Fruit fly (Drosophila melanogaster) whole organism, embryonic: Measurements from ENCODE around the gene ND-24.

Source experiments
- B-H2 ChIP-seq: fragments of 200-800 bp; sonication (Bioruptor generic); optimal IDR thresholded peaks from 2 replicates; lab custom pipeline; 2018; ENCODE audit warnings: missing biosample characterization, mild to moderate bottlenecking, missing genetic modification characterization
- CG1233 ChIP-seq: fragments of 200-800 bp; sonication (Bioruptor generic); optimal IDR thresholded peaks from 4 replicates; lab custom pipeline; 2018; ENCODE audit warnings: missing biosample characterization, mild to moderate bottlenecking, missing genetic modification characterization
- CG12942 ChIP-seq: fragments of 200-800 bp; sonication (Bioruptor generic); optimal IDR thresholded peaks from 3 replicates; lab custom pipeline; 2016; ENCODE audit warnings: missing biosample characterization, missing genetic modification characterization
- CG13287 ChIP-seq: fragments of 200-800 bp; sonication (Bioruptor generic); IDR thresholded peaks from 2 replicates; pipeline ENCODE4 v1.3.6; 2022; ENCODE audit warnings: missing biosample characterization, missing genetic modification characterization; ENCODE audit not compliant: partially characterized antibody
- CG14050 ChIP-seq: fragments of 200-800 bp; sonication (Bioruptor generic); IDR thresholded peaks from 3 replicates; pipeline ENCODE4 v1.3.6; 2022; ENCODE audit warnings: missing biosample characterization, missing genetic modification characterization
- CG14441 ChIP-seq: fragments of 200-800 bp; sonication (Bioruptor generic); IDR thresholded peaks from 2 replicates; pipeline ENCODE4 v1.3.6; 2022; ENCODE audit warnings: missing biosample characterization, missing genetic modification characterization
- CG14710 ChIP-seq: fragments of 200-800 bp; sonication (Bioruptor generic); optimal IDR thresholded peaks from 3 replicates; lab custom pipeline; 2019; ENCODE audit warnings: missing biosample characterization, mild to moderate bottlenecking, missing genetic modification characterization, moderate library complexity
- CG15011 ChIP-seq: fragments of 200-800 bp; sonication (Bioruptor generic); optimal IDR thresholded peaks from 3 replicates; lab custom pipeline; 2018; ENCODE audit warnings: missing biosample characterization, mild to moderate bottlenecking, missing genetic modification characterization
- CG1647 ChIP-seq: fragments of 200-800 bp; sonication (Bioruptor generic); optimal IDR thresholded peaks from 3 replicates; lab custom pipeline; 2016; ENCODE audit warnings: missing biosample characterization, missing genetic modification characterization
- CG16779 ChIP-seq: fragments of 200-800 bp; sonication (Bioruptor generic); IDR thresholded peaks from 2 replicates; pipeline ENCODE4 v1.3.6; 2022; ENCODE audit warnings: missing biosample characterization, missing genetic modification characterization
- CG17359 ChIP-seq: fragments of 200-800 bp; sonication (Bioruptor generic); optimal IDR thresholded peaks from 3 replicates; lab custom pipeline; 2018; ENCODE audit warnings: missing biosample characterization, mild to moderate bottlenecking, missing genetic modification characterization, moderate library complexity
- CG2199 ChIP-seq: fragments of 200-800 bp; sonication (Bioruptor generic); IDR thresholded peaks from 3 replicates; pipeline ENCODE4 v1.3.6; 2022; ENCODE audit warnings: missing biosample characterization, missing genetic modification characterization
- CG2712 ChIP-seq: fragments of 200-800 bp; optimal IDR thresholded peaks from 3 replicates; lab custom pipeline; 2019; ENCODE audit warnings: missing biosample characterization, mild to moderate bottlenecking, missing genetic modification characterization, moderate library complexity
- CG4424 ChIP-seq: fragments of 200-800 bp; sonication (Bioruptor generic); optimal IDR thresholded peaks from 3 replicates; lab custom pipeline; 2016; ENCODE audit warnings: missing biosample characterization, missing genetic modification characterization
- CG4617 ChIP-seq: fragments of 200-800 bp; sonication (Bioruptor generic); optimal IDR thresholded peaks from 3 replicates; lab custom pipeline; 2016; ENCODE audit warnings: missing biosample characterization, missing genetic modification characterization, borderline replicate concordance
- CG6272 ChIP-seq: fragments of 200-800 bp; sonication (Bioruptor generic); IDR thresholded peaks from 2 replicates; pipeline ENCODE4 v1.3.6; 2022; ENCODE audit warnings: missing biosample characterization, missing genetic modification characterization
- CG7745 ChIP-seq: fragments of 200-800 bp; sonication (Bioruptor generic); optimal IDR thresholded peaks from 2 replicates; lab custom pipeline; 2018; ENCODE audit warnings: missing biosample characterization, mild to moderate bottlenecking, missing genetic modification characterization, moderate library complexity
- CG7928 ChIP-seq: fragments of 200-800 bp; sonication (Bioruptor generic); optimal IDR thresholded peaks from 2 replicates; lab custom pipeline; 2017; ENCODE audit warnings: missing biosample characterization, mild to moderate bottlenecking, missing genetic modification characterization
- CG8281 ChIP-seq: fragments of 200-800 bp; sonication (Bioruptor generic); optimal IDR thresholded peaks from 2 replicates; lab custom pipeline; 2018; ENCODE audit warnings: missing biosample characterization, mild to moderate bottlenecking, missing genetic modification characterization, moderate library complexity
- Dip3 ChIP-seq: fragments of 200-800 bp; sonication (Bioruptor generic); optimal IDR thresholded peaks from 3 replicates; lab custom pipeline; 2016; ENCODE audit warnings: missing biosample characterization, missing genetic modification characterization
- Doc3 ChIP-seq: fragments of 200-800 bp; sonication (Bioruptor generic); IDR thresholded peaks from 3 replicates; pipeline ENCODE4 v1.3.6; 2022; ENCODE audit warnings: missing biosample characterization, missing genetic modification characterization; ENCODE audit not compliant: partially characterized antibody
- Dref ChIP-seq: fragments of 200-800 bp; sonication (Bioruptor generic); IDR thresholded peaks from 2 replicates; pipeline ENCODE4 v1.3.6; 2022; ENCODE audit warnings: missing biosample characterization, missing genetic modification characterization
- H15 ChIP-seq: fragments of 200-800 bp; sonication (Bioruptor generic); IDR thresholded peaks from 3 replicates; pipeline ENCODE4 v1.3.6; 2022; ENCODE audit warnings: missing biosample characterization, missing genetic modification characterization
- HmgD ChIP-seq: fragments of 200-800 bp; sonication (Bioruptor generic); optimal IDR thresholded peaks from 3 replicates; lab custom pipeline; 2016; ENCODE audit warnings: missing biosample characterization, missing genetic modification characterization
- Hr51 ChIP-seq, 2 experiments: fragments of 200-800 bp; sonication (Bioruptor generic); optimal IDR thresholded peaks; 2 replicates in 1 of 2; 3 replicates in 1 of 2; lab custom pipeline; 2016 to 2018; ENCODE audit warnings: missing biosample characterization in 2 of 2, missing genetic modification characterization in 2 of 2, mild to moderate bottlenecking in 1 of 2, moderate library complexity in 1 of 2
- Hsf ChIP-seq: fragments of 200-800 bp; sonication (Bioruptor generic); optimal IDR thresholded peaks from 3 replicates; lab custom pipeline; 2016; ENCODE audit warnings: missing biosample characterization, missing genetic modification characterization
- Lpt ChIP-seq: fragments of >200 bp; optimal IDR thresholded peaks from 2 replicates; lab custom pipeline; 2018; ENCODE audit warnings: missing biosample characterization, missing genetic modification characterization
- Nf-YC ChIP-seq: fragments of 200-800 bp; optimal IDR thresholded peaks from 3 replicates; lab custom pipeline; 2019; ENCODE audit warnings: missing biosample characterization, mild to moderate bottlenecking, missing genetic modification characterization, moderate library complexity
- Oli ChIP-seq: fragments of 200-800 bp; sonication (Bioruptor generic); optimal IDR thresholded peaks from 2 replicates; lab custom pipeline; 2018; ENCODE audit warnings: missing biosample characterization, mild to moderate bottlenecking, missing genetic modification characterization, moderate library complexity
- Ravus ChIP-seq: fragments of 200-800 bp; sonication (Bioruptor generic); IDR thresholded peaks from 2 replicates; pipeline ENCODE4 v1.3.6; 2022; ENCODE audit warnings: missing biosample characterization, missing genetic modification characterization
- Ssrp ChIP-seq: fragments of 200-800 bp; sonication (Bioruptor generic); optimal IDR thresholded peaks from 2 replicates; lab custom pipeline; 2018; ENCODE audit warnings: missing biosample characterization, mild to moderate bottlenecking, missing genetic modification characterization, moderate library complexity
- Xbp1 ChIP-seq: fragments of 200-800 bp; sonication (Bioruptor generic); optimal IDR thresholded peaks from 3 replicates; lab custom pipeline; 2016; ENCODE audit warnings: missing biosample characterization, mild to moderate bottlenecking, missing genetic modification characterization
- al ChIP-seq: fragments of 200-800 bp; sonication (Bioruptor generic); IDR thresholded peaks from 2 replicates; pipeline ENCODE4 v1.3.6; 2022; ENCODE audit warnings: missing biosample characterization, missing genetic modification characterization
- aop ChIP-seq: fragments of 200-800 bp; sonication (Bioruptor generic); IDR thresholded peaks from 2 replicates; pipeline ENCODE4 v1.3.6; 2022; ENCODE audit warnings: missing biosample characterization, missing genetic modification characterization
- ara ChIP-seq: fragments of 200-800 bp; sonication (Bioruptor generic); IDR thresholded peaks from 2 replicates; pipeline ENCODE4 v1.3.6; 2022; ENCODE audit warnings: missing biosample characterization, missing genetic modification characterization
- bab2 ChIP-seq: fragments of 200-800 bp; sonication (Bioruptor generic); optimal IDR thresholded peaks from 2 replicates; lab custom pipeline; 2016; ENCODE audit warnings: missing biosample characterization, missing genetic modification characterization
- cad ChIP-seq: fragments of >200 bp; optimal IDR thresholded peaks from 2 replicates; lab custom pipeline; 2017; ENCODE audit warnings: missing biosample characterization, missing genetic modification characterization
- cg ChIP-seq: fragments of 200-800 bp; sonication (Bioruptor generic); optimal IDR thresholded peaks from 3 replicates; lab custom pipeline; 2019; ENCODE audit warnings: missing biosample characterization, mild to moderate bottlenecking, missing genetic modification characterization, moderate library complexity
- corto ChIP-seq: fragments of 200-800 bp; sonication (Bioruptor generic); optimal IDR thresholded peaks from 2 replicates; lab custom pipeline; 2016; ENCODE audit warnings: missing biosample characterization, mild to moderate bottlenecking, missing genetic modification characterization, moderate library complexity
- da ChIP-seq: fragments of 200-800 bp; sonication (Bioruptor generic); optimal IDR thresholded peaks from 2 replicates; lab custom pipeline; 2016; ENCODE audit warnings: missing biosample characterization, missing genetic modification characterization
- fru ChIP-seq: fragments of >200 bp; optimal IDR thresholded peaks from 2 replicates; lab custom pipeline; 2017
- gsb-n ChIP-seq: fragments of 200-800 bp; sonication (Bioruptor generic); optimal IDR thresholded peaks from 3 replicates; lab custom pipeline; 2018; ENCODE audit warnings: missing biosample characterization, mild to moderate bottlenecking, missing genetic modification characterization
- ind ChIP-seq: fragments of 200-800 bp; sonication (Bioruptor generic); optimal IDR thresholded peaks from 3 replicates; lab custom pipeline; 2016; ENCODE audit warnings: missing biosample characterization, missing genetic modification characterization
- nerfin-2 ChIP-seq: fragments of 200-800 bp; sonication (Bioruptor generic); IDR thresholded peaks from 2 replicates; pipeline ENCODE4 v1.3.6; 2022; ENCODE audit warnings: missing biosample characterization, missing genetic modification characterization; ENCODE audit not compliant: partially characterized antibody
- nmo ChIP-seq: fragments of 200-800 bp; sonication (Bioruptor generic); optimal IDR thresholded peaks from 2 replicates; lab custom pipeline; 2018; ENCODE audit warnings: missing biosample characterization, mild to moderate bottlenecking, missing genetic modification characterization, moderate library complexity
- pb ChIP-seq: fragments of 200-800 bp; sonication (Bioruptor generic); optimal IDR thresholded peaks from 3 replicates; lab custom pipeline; 2016; ENCODE audit warnings: missing biosample characterization, missing genetic modification characterization
- pho ChIP-seq: fragments of 200-800 bp; sonication (Bioruptor generic); optimal IDR thresholded peaks from 2 replicates; lab custom pipeline; 2016; ENCODE audit warnings: missing biosample characterization, missing genetic modification characterization
- prd ChIP-seq, 3 experiments: fragments of >200 bp in 2 of 3; fragments of 200-800 bp in 1 of 3; sonication (Bioruptor generic) in 1 of 3; optimal IDR thresholded peaks in 2 of 3; IDR thresholded peaks in 1 of 3; 2 replicates in 2 of 3; 3 replicates in 1 of 3; pipeline versions ENCODE4 v1.3.6 to Lab custom; 2017 to 2022; ENCODE audit warnings: missing biosample characterization in 1 of 3, missing genetic modification characterization in 1 of 3
- sd ChIP-seq: fragments of 200-800 bp; sonication (Bioruptor generic); optimal IDR thresholded peaks from 3 replicates; lab custom pipeline; 2018; ENCODE audit warnings: missing biosample characterization, mild to moderate bottlenecking, missing genetic modification characterization, moderate library complexity
- tio ChIP-seq: fragments of 200-800 bp; sonication (Bioruptor generic); optimal IDR thresholded peaks from 2 replicates; lab custom pipeline; 2017; ENCODE audit warnings: missing biosample characterization, missing genetic modification characterization, inconsistent platforms
- yki ChIP-seq: fragments of >200 bp; optimal IDR thresholded peaks from 3 replicates; lab custom pipeline; 2018
- zfh2 ChIP-seq: fragments of 200-800 bp; sonication (Bioruptor generic); optimal IDR thresholded peaks from 2 replicates; lab custom pipeline; 2016; ENCODE audit warnings: missing biosample characterization, missing genetic modification characterization

Gene ND-24

dm6 chrX:17582650-17583049 is 49.2 kb upstream of the ND-24 start (continued):
- TF ChIP-seq prd (optimal IDR thresholded peaks at IDR 0.05; lab: Kevin White, UChicago) (no peak), prd (GFP tag; IDR thresholded peaks at IDR 0.05; lab: Robert Waterston, UW) (no peak), Hr51 (GFP tag; optimal IDR thresholded peaks at IDR 0.05; lab: Kevin White, UChicago) (peak in 1 of 2 experiments; percentile 1), B-H2 (GFP tag; lab: Kevin White, UChicago) (no peak), CG14710 (no peak), aop (no peak), Ravus (GFP tag; lab: Robert Waterston, UW) (no peak), gsb-n (tag; lab: Kevin White, UChicago) (no peak), pho (GFP tag; lab: Kevin White, UChicago) (peak; percentile 26), pb (GFP tag; lab: Kevin White, UChicago) (no peak), fru (lab: Kevin White, UChicago) (no peak), corto (GFP tag; lab: Kevin White, UChicago) (no peak), CG14050 (no peak), CG12942 (GFP tag; lab: Kevin White, UChicago) (peak; percentile 5), CG4617 (GFP tag; lab: Kevin White, UChicago) (no peak), bab2 (GFP tag; lab: Kevin White, UChicago) (peak; percentile 36), CG17359 (tag; lab: Kevin White, UChicago) (peak; percentile 56), sd (no peak), CG16779 (no peak), Ssrp (tag; lab: Kevin White, UChicago) (no peak), CG7928 (no peak), CG15011 (GFP tag; lab: Kevin White, UChicago) (peak; percentile 48), CG13287 (no peak), HmgD (GFP tag; lab: Kevin White, UChicago) (no peak), Nf-YC (tag; lab: Kevin White, UChicago) (no peak), CG2199 (GFP tag; lab: Robert Waterston, UW) (no peak), CG1647 (GFP tag; lab: Kevin White, UChicago) (peak; percentile 25), H15 (GFP tag; lab: Robert Waterston, UW) (no peak), tio (GFP tag; lab: Kevin White, UChicago) (no peak), CG1233 (GFP tag; lab: Kevin White, UChicago) (peak; percentile 50), Oli (no peak), CG7745 (tag; lab: Kevin White, UChicago) (no peak), Lpt (GFP tag; lab: Kevin White, UChicago) (no peak), Xbp1 (GFP tag; lab: Kevin White, UChicago) (no peak), Dip3 (no peak), Doc3 (GFP tag; lab: Robert Waterston, UW) (no peak), cg (GFP tag; lab: Kevin White, UChicago) (no peak), nerfin-2 (GFP tag; lab: Robert Waterston, UW) (no peak), cad (no peak), CG14441 (no peak), CG8281 (tag; lab: Kevin White, UChicago) (no peak), da (GFP tag; lab: Kevin White, UChicago) (no peak), CG4424 (no peak), al (GFP tag; lab: Robert Waterston, UW) (no peak), ind (GFP tag; lab: Kevin White, UChicago) (no peak), ara (no peak), nmo (GFP tag; lab: Kevin White, UChicago) (no peak), Hsf (GFP tag; lab: Kevin White, UChicago) (no peak), CG6272 (GFP tag; lab: Robert Waterston, UW) (no peak), yki (lab: Kevin White, UChicago) (no peak), CG2712 (tag; lab: Kevin White, UChicago) (peak; percentile 0), zfh2 (no peak), Dref (GFP tag; lab: Robert Waterston, UW) (no peak)
